Worm (Caenorhabditis elegans) whole organism, L2 larva: Measurements from ENCODE around the gene Y38H6C.8.

Experiments used
- aly-2 ChIP-seq: fragments of 150-350 bp; optimal IDR thresholded peaks from 2 replicates; lab custom pipeline; 2014; ENCODE audit warnings: missing biosample characterization, missing genetic modification characterization
- ama-1 ChIP-seq: fragments of 150-350 bp; optimal IDR thresholded peaks from 2 replicates; lab custom pipeline; 2018; ENCODE audit warnings: inconsistent platforms
- ceh-82 ChIP-seq: fragments of 150-350 bp; optimal IDR thresholded peaks from 2 replicates; lab custom pipeline; 2014; ENCODE audit warnings: missing biosample characterization, missing genetic modification characterization
- egl-27 ChIP-seq: sonication (generic microtip); optimal IDR thresholded peaks from 3 replicates; lab custom pipeline; 2017; ENCODE audit warnings: missing biosample characterization, missing genetic modification reagents, missing genetic modification characterization
- mbf-1 ChIP-seq: sonication (generic microtip); optimal IDR thresholded peaks from 2 replicates; lab custom pipeline; 2017; ENCODE audit warnings: missing biosample characterization, missing genetic modification characterization
- nhr-23 ChIP-seq: fragments of 150-350 bp; optimal IDR thresholded peaks from 2 replicates; lab custom pipeline; 2014; ENCODE audit warnings: missing biosample characterization, missing genetic modification reagents, missing genetic modification characterization
- nhr-25 ChIP-seq: fragments of 150-350 bp; sonication (generic microtip); optimal IDR thresholded peaks from 3 replicates; lab custom pipeline; 2014; ENCODE audit warnings: missing biosample characterization, missing genetic modification characterization
- nhr-77 ChIP-seq: fragments of 150-350 bp; optimal IDR thresholded peaks from 2 replicates; lab custom pipeline; 2014; ENCODE audit warnings: missing biosample characterization, missing genetic modification characterization
- sem-4 ChIP-seq: fragments of 150-350 bp; optimal IDR thresholded peaks from 2 replicates; lab custom pipeline; 2014; ENCODE audit warnings: missing biosample characterization, missing genetic modification reagents, missing genetic modification characterization
- unc-39 ChIP-seq: fragments of 150-350 bp; optimal IDR thresholded peaks from 2 replicates; lab custom pipeline; 2014; ENCODE audit warnings: missing biosample characterization, missing genetic modification characterization
- zag-1 ChIP-seq: fragments of 150-350 bp; optimal IDR thresholded peaks from 2 replicates; lab custom pipeline; 2014; ENCODE audit warnings: missing biosample characterization, missing genetic modification characterization
- ztf-4 ChIP-seq: fragments of 150-350 bp; optimal IDR thresholded peaks from 2 replicates; lab custom pipeline; 2014; ENCODE audit warnings: missing biosample characterization, missing genetic modification characterization

DNA sequence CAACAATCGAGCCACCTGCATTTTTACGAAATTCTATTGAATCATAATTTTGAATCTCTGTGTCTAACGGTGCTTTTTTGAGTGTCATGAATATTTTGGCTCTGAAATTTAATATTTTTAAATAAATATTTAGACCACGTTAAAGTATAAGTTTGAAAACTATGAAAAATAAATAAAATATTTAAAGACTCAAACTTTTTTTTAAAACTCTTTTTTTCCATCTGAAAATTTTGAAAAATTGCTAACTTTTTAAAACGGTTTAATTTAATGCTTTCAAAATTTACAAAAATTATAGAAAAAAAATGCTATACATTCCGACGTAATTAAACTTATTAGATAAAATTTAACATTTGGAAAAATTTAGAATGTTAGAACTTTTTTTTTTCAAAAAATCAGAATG lies 30.3 kb downstream of the Y38H6C.8 start, which contains the start of gene slc-36.3:
- TF ChIP-seq egl-27 (no peak), aly-2 (tag; lab: Kevin White, UChicago) (no peak), ceh-82 (tag; lab: Kevin White, UChicago) (no peak), ztf-4 (tag; lab: Kevin White, UChicago) (no peak), nhr-77 (tag; lab: Kevin White, UChicago) (no peak), nhr-23 (no peak), mbf-1 (tag; lab: Kevin White, UChicago) (no peak), sem-4 (tag; lab: Kevin White, UChicago) (no peak), nhr-25 (no peak), ama-1 (lab: Kevin White, UChicago) (no peak), unc-39 (tag; lab: Kevin White, UChicago) (no peak), zag-1 (tag; lab: Kevin White, UChicago) (no peak)
